Fruit fly (Drosophila melanogaster) whole organism, adult: Measurements from ENCODE around the gene EMC5.

Experiments used
- CG14711 ChIP-seq: fragments of 200-800 bp; sonication (Bioruptor generic); optimal IDR thresholded peaks from 2 replicates; lab custom pipeline; 2018; ENCODE audit warnings: missing biosample characterization, mild to moderate bottlenecking, missing genetic modification characterization, moderate library complexity
- Clk ChIP-seq: fragments of 200-800 bp; sonication (Bioruptor generic); optimal IDR thresholded peaks from 2 replicates; lab custom pipeline; 2017; ENCODE audit warnings: missing biosample characterization, missing genetic modification characterization
- bab1 ChIP-seq: fragments of 200-800 bp; sonication (Bioruptor generic); optimal IDR thresholded peaks from 3 replicates; lab custom pipeline; 2019; ENCODE audit warnings: missing biosample characterization, mild to moderate bottlenecking, missing genetic modification characterization, moderate library complexity
- cnc ChIP-seq, 2 experiments: fragments of >200 bp; optimal IDR thresholded peaks; 2 replicates each; lab custom pipeline; 2017
- kay ChIP-seq: fragments of 200-800 bp; sonication (Bioruptor generic); peaks from one replicate; lab custom pipeline; 2016; ENCODE audit warnings: missing biosample characterization, missing genetic modification characterization, borderline replicate concordance

DNA sequence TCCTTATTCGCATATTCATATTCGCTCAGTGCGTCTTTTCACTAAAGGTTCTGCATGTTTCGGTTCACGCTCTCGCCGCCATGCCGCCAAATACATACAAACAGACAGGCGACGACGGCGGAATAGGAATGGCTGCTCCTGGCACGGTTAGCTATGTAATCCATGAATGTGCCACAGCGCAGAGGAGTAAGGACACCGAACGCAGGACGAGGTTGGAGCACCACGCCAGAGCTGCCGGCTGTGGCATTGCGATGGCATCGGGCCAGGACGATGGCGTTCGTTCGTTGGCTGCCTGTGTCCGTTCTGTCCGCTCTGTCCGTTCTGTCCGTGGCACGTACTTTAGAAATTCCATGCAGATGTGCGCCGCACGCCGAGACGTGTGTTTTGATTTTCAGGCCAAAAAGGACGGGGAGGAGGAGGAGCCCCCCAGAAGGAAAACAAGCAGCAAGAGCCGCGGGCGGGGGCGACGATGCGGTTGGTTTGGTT, 27.4 kb downstream of the EMC5 start:
- TF ChIP-seq Clk (GFP tag; lab: Kevin White, UChicago) (no peak), cnc (optimal IDR thresholded peaks at IDR 0.05; lab: Kevin White, UChicago) (no peak), bab1 (GFP tag; lab: Kevin White, UChicago) (no peak), CG14711 (tag; lab: Kevin White, UChicago) (no peak), kay (GFP tag; lab: Kevin White, UChicago) (no peak)
